Worm (Caenorhabditis elegans) whole organism, dauer: ENCODE results near the gene str-182.

Experiments
- unc-62 ChIP-seq: sonication (generic microtip); optimal IDR thresholded peaks from 2 replicates; lab custom pipeline; 2017; ENCODE audit warnings: missing biosample characterization, missing genetic modification reagents, missing genetic modification characterization

str-182 gene

DNA sequence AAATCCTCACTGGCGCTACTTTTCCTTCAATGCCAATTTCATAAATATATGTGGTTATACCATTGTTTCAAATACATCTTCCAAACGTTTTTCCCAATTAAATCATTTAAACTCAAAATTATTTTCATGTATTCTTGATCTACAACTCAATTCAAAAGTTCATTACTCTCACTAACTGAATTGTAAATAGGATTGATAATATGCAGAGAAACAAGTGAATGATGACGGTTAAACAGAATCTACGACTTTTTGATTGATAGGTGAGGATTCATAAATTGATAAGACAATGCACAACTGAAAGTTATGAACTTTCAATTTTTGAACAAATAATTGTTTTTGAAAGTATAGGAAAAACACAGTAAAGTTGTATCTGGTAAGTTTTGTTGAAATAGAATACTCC is 42.0 kb downstream of the str-182 start:
- no peak for TF ChIP-seq unc-62 (GFP tag; lab: Kevin White, UChicago)

DNA sequence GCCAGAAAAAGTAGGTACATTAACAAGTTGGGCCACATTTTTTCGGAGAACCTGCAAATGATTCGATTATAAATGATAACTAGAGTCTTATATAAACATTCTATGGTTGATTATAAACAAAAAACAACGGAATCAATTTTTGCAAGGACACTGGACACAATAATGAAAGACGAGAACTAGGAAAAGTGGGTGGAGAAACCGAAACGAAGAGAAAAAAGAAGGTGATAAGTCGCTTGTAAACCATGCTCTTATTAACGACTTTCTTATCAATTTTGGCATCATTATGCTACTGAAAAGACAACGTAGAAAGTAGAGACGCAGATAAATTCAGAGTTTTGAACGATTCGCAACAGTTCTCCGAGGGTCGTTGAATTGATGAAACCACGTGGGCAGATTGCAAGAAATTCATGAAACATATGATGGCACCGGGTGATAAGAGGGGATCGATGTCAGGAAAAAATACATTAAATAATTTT is 43.1 kb downstream of the str-182 start, which contains the start of gene ZK856.5:
TSS of gene ZK856.5 (minus strand) at position 51 of the 476 bp plus-strand sequence.
- no peak for TF ChIP-seq unc-62 (GFP tag; lab: Kevin White, UChicago)

DNA sequence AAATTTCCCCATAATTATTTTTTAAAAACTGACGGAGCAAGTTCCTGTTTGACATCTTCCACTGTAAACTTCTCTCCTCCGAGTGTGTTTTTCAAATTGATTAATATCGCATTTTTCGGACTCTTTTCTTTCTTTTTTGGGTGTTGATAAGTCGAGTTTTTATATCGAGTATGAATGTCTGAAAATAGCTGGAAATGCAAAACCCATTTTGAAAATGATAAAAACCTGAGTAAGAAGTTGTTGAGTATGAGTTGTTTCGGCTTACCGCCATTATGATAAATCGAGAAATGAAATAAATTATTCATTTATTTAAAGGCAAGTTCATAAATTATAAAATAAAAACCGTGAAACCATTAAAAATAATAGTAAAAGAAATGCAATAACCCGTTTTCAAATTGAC is 47.5 kb downstream of the str-182 start, which contains the start of gene ZK856.18:
TSS of gene ZK856.18 (minus strand) at position 289 of the 400 bp plus-strand sequence.
- TF ChIP-seq unc-62 (GFP tag; lab: Kevin White, UChicago) = no peak

DNA sequence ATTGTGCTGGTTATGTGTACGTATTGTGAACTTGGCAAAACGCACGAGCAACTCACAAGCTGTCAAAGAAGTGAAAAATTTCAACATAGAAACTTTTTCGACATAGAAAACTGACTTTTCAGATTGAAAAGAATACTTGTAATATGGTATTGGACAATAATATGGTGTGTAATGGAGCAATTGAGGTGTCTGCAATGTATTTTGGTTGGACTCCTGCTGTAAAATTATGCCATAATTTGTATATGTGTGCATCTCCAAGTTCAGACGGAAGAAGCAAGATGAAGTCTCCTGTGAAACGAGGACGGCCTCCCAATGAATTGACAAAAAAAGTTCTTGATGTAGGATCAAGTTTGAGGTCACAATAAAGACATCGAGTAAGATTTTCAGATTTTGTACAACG is 49.4 kb downstream of the str-182 start:
- no peak for TF ChIP-seq unc-62 (GFP tag; lab: Kevin White, UChicago)

DNA sequence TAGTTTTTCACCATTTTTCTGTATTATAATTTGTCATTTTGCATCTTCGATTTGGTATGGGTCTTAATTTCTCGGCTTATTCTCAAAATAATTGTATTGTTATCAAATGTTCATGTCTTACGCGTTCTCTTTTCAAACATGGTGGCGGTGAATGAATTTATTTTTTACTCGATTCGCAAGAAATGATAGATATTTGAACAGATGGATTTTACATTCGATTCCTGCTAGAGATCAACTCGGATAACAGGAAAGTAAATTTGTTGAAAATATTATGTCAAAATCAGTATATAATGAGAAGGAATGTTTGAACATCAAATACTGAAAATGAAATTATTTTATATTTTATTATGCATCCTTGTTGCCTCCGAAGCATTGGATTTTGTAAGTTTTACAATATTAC is 50.2 kb downstream of the str-182 start, which contains the start of gene ZK856.4:
TSS of gene ZK856.4 (plus strand) at position 301 of the 400 bp plus-strand sequence.
- TF ChIP-seq unc-62 (GFP tag; lab: Kevin White, UChicago) = no peak
